Fruit fly (Drosophila melanogaster) whole organism, embryonic: ENCODE results near the gene S6KL.

Source experiments
- B-H2 ChIP-seq: fragments of 200-800 bp; sonication (Bioruptor generic); optimal IDR thresholded peaks from 2 replicates; lab custom pipeline; 2018; ENCODE audit warnings: missing biosample characterization, mild to moderate bottlenecking, missing genetic modification characterization
- CG10321 ChIP-seq: fragments of 200-800 bp; sonication (Bioruptor generic); IDR thresholded peaks from 2 replicates; pipeline ENCODE4 v1.3.6; 2022; ENCODE audit warnings: missing biosample characterization, missing genetic modification characterization
- CG10366 ChIP-seq: fragments of 200-800 bp; sonication (Bioruptor generic); IDR thresholded peaks from 2 replicates; pipeline ENCODE4 v1.3.6; 2022; ENCODE audit warnings: missing biosample characterization, missing genetic modification characterization
- CG11247 ChIP-seq: fragments of 200-800 bp; sonication (Bioruptor generic); IDR thresholded peaks from 2 replicates; pipeline ENCODE4 v1.3.6; 2022; ENCODE audit warnings: missing biosample characterization, missing genetic modification characterization
- CG13624 ChIP-seq: fragments of 200-800 bp; sonication (Bioruptor generic); optimal IDR thresholded peaks from 2 replicates; lab custom pipeline; 2016; ENCODE audit warnings: missing biosample characterization, missing genetic modification characterization
- CG14710 ChIP-seq: fragments of 200-800 bp; sonication (Bioruptor generic); optimal IDR thresholded peaks from 3 replicates; lab custom pipeline; 2019; ENCODE audit warnings: missing biosample characterization, mild to moderate bottlenecking, missing genetic modification characterization, moderate library complexity
- CG14860 ChIP-seq: fragments of 200-800 bp; sonication (Bioruptor generic); IDR thresholded peaks from 3 replicates; pipeline ENCODE4 v1.3.6; 2022; ENCODE audit warnings: missing biosample characterization, missing genetic modification characterization; ENCODE audit not compliant: partially characterized antibody
- CG1529 ChIP-seq: fragments of 200-800 bp; sonication (Bioruptor generic); optimal IDR thresholded peaks from 3 replicates; lab custom pipeline; 2018; ENCODE audit warnings: missing biosample characterization, missing genetic modification characterization
- CG15696 ChIP-seq: fragments of 200-800 bp; sonication (Bioruptor generic); optimal IDR thresholded peaks from 2 replicates; lab custom pipeline; 2019; ENCODE audit warnings: missing biosample characterization, mild to moderate bottlenecking, missing genetic modification characterization, moderate library complexity
- CG17385 ChIP-seq: fragments of 200-800 bp; sonication (Bioruptor generic); optimal IDR thresholded peaks from 3 replicates; lab custom pipeline; 2018; ENCODE audit warnings: missing biosample characterization, mild to moderate bottlenecking, missing genetic modification characterization
- CG18011 ChIP-seq: fragments of 200-800 bp; sonication (Bioruptor generic); optimal IDR thresholded peaks from 2 replicates; lab custom pipeline; 2017; ENCODE audit warnings: missing biosample characterization, missing genetic modification characterization, mild to moderate bottlenecking, moderate library complexity, missing genotype
- CG3281 ChIP-seq: fragments of 200-800 bp; sonication (Bioruptor generic); optimal IDR thresholded peaks from 3 replicates; lab custom pipeline; 2017; ENCODE audit warnings: missing biosample characterization, mild to moderate bottlenecking, missing genetic modification characterization
- CG4820 ChIP-seq: fragments of 200-800 bp; sonication (Bioruptor generic); optimal IDR thresholded peaks from 3 replicates; lab custom pipeline; 2016; ENCODE audit warnings: missing biosample characterization, missing genetic modification characterization
- CG5953 ChIP-seq: fragments of 200-800 bp; sonication (Bioruptor generic); IDR thresholded peaks from 2 replicates; pipeline ENCODE4 v1.3.6; 2022; ENCODE audit warnings: missing biosample characterization, missing genetic modification characterization
- CG7839 ChIP-seq: fragments of 200-800 bp; sonication (Bioruptor generic); optimal IDR thresholded peaks from 3 replicates; lab custom pipeline; 2018; ENCODE audit warnings: missing biosample characterization, mild to moderate bottlenecking, missing genetic modification characterization, moderate library complexity
- CG8478 ChIP-seq: fragments of >200 bp; optimal IDR thresholded peaks from 2 replicates; lab custom pipeline; 2018
- CG9932 ChIP-seq: fragments of 200-800 bp; sonication (Bioruptor generic); IDR thresholded peaks from 2 replicates; pipeline ENCODE4 v1.3.6; 2022; ENCODE audit warnings: missing biosample characterization, missing genetic modification characterization
- D ChIP-seq, 2 experiments: fragments of 200-800 bp in 1 of 2; fragments of >200 bp in 1 of 2; sonication (Bioruptor generic) in 1 of 2; optimal IDR thresholded peaks; 2 replicates in 1 of 2; 3 replicates in 1 of 2; lab custom pipeline; 2017; ENCODE audit warnings: mild to moderate bottlenecking in 1 of 2, missing biosample characterization in 1 of 2, missing genetic modification characterization in 1 of 2, missing genetic modification reagents in 1 of 2
- D19A ChIP-seq: fragments of 200-800 bp; optimal IDR thresholded peaks from 3 replicates; lab custom pipeline; 2019; ENCODE audit warnings: missing biosample characterization, mild to moderate bottlenecking, missing genetic modification characterization, moderate library complexity
- Dfd ChIP-seq, 2 experiments: fragments of >200 bp; optimal IDR thresholded peaks; 2 replicates each; lab custom pipeline; 2017; ENCODE audit warnings: missing biosample characterization in 2 of 2, missing genetic modification characterization in 2 of 2
- Fer3 ChIP-seq: fragments of 200-800 bp; sonication (Bioruptor generic); optimal IDR thresholded peaks from 2 replicates; lab custom pipeline; 2018; ENCODE audit warnings: missing biosample characterization, mild to moderate bottlenecking, missing genetic modification characterization, moderate library complexity
- Hand ChIP-seq: fragments of 200-800 bp; sonication (Bioruptor generic); optimal IDR thresholded peaks from 2 replicates; lab custom pipeline; 2017; ENCODE audit warnings: mild to moderate bottlenecking, missing biosample characterization, missing genetic modification reagents, missing genetic modification characterization
- Lim3 ChIP-seq: fragments of 200-800 bp; sonication (Bioruptor generic); IDR thresholded peaks from 2 replicates; pipeline ENCODE4 v1.3.6; 2022; ENCODE audit warnings: missing biosample characterization, missing genetic modification characterization
- NC2β ChIP-seq: fragments of 200-800 bp; sonication (Bioruptor generic); optimal IDR thresholded peaks from 2 replicates; lab custom pipeline; 2016; ENCODE audit warnings: missing biosample characterization, missing genetic modification characterization
- Ravus ChIP-seq: fragments of 200-800 bp; sonication (Bioruptor generic); IDR thresholded peaks from 2 replicates; pipeline ENCODE4 v1.3.6; 2022; ENCODE audit warnings: missing biosample characterization, missing genetic modification characterization
- Spps ChIP-seq: fragments of 200-800 bp; sonication (Bioruptor generic); optimal IDR thresholded peaks from 2 replicates; lab custom pipeline; 2018; ENCODE audit warnings: missing biosample characterization, mild to moderate bottlenecking, missing genetic modification characterization
- Taf1 ChIP-seq: fragments of 200-800 bp; sonication (Bioruptor generic); IDR thresholded peaks from 2 replicates; pipeline ENCODE4 v1.3.6; 2022; ENCODE audit warnings: missing biosample characterization, missing genetic modification characterization
- al ChIP-seq: fragments of 200-800 bp; sonication (Bioruptor generic); IDR thresholded peaks from 2 replicates; pipeline ENCODE4 v1.3.6; 2022; ENCODE audit warnings: missing biosample characterization, missing genetic modification characterization
- ap ChIP-seq: fragments of 200-800 bp; sonication (Bioruptor generic); IDR thresholded peaks from 2 replicates; pipeline ENCODE4 v1.3.6; 2022; ENCODE audit warnings: missing biosample characterization, missing genetic modification characterization
- br ChIP-seq: fragments of >200 bp; optimal IDR thresholded peaks from 2 replicates; lab custom pipeline; 2017
- cas ChIP-seq: fragments of 200-800 bp; sonication (Bioruptor generic); IDR thresholded peaks from 2 replicates; pipeline ENCODE4 v1.3.6; 2022; ENCODE audit warnings: missing biosample characterization, missing genetic modification characterization
- chinmo ChIP-seq: fragments of 200-800 bp; sonication (Bioruptor generic); IDR thresholded peaks from 4 replicates; pipeline ENCODE4 v1.3.6; 2022; ENCODE audit warnings: missing biosample characterization, missing genetic modification characterization; ENCODE audit not compliant: partially characterized antibody
- dan ChIP-seq: fragments of 200-800 bp; sonication (Bioruptor generic); IDR thresholded peaks from 2 replicates; pipeline ENCODE4 v1.3.6; 2022; ENCODE audit warnings: missing biosample characterization, missing genetic modification characterization
- emc ChIP-seq: fragments of 200-800 bp; sonication (Bioruptor generic); optimal IDR thresholded peaks from 2 replicates; lab custom pipeline; 2016; ENCODE audit warnings: missing biosample characterization, missing genetic modification characterization
- eve ChIP-seq, 2 experiments: fragments of >200 bp; optimal IDR thresholded peaks; 2 replicates each; lab custom pipeline; 2017; ENCODE audit warnings: missing biosample characterization in 2 of 2, missing genetic modification characterization in 2 of 2
- eyg ChIP-seq: fragments of 200-800 bp; sonication (Bioruptor generic); optimal IDR thresholded peaks from 3 replicates; lab custom pipeline; 2016; ENCODE audit warnings: missing biosample characterization, missing genetic modification characterization
- fd96Cb ChIP-seq: fragments of 200-800 bp; sonication (Bioruptor generic); optimal IDR thresholded peaks from 2 replicates; lab custom pipeline; 2018; ENCODE audit warnings: missing biosample characterization, mild to moderate bottlenecking, missing genetic modification characterization, moderate library complexity
- hbn ChIP-seq: fragments of 200-800 bp; sonication (Bioruptor generic); IDR thresholded peaks from 2 replicates; pipeline ENCODE4 v1.3.6; 2022; ENCODE audit warnings: missing biosample characterization, missing genetic modification characterization; ENCODE audit not compliant: partially characterized antibody
- kay ChIP-seq: fragments of 200-800 bp; sonication (Bioruptor generic); optimal IDR thresholded peaks from 2 replicates; lab custom pipeline; 2016; ENCODE audit warnings: missing biosample characterization, missing genetic modification characterization
- lilli ChIP-seq: fragments of 200-800 bp; sonication (Bioruptor generic); optimal IDR thresholded peaks from 3 replicates; lab custom pipeline; 2016; ENCODE audit warnings: missing biosample characterization, missing genetic modification characterization
- lov ChIP-seq, 2 experiments: fragments of 200-800 bp in 1 of 2; fragments of >200 bp in 1 of 2; sonication (Bioruptor generic) in 1 of 2; IDR thresholded peaks in 1 of 2; optimal IDR thresholded peaks in 1 of 2; 2 replicates in 1 of 2; 3 replicates in 1 of 2; pipeline versions ENCODE4 v1.3.6 to Lab custom; 2017 to 2022; ENCODE audit warnings: missing biosample characterization in 1 of 2, missing genetic modification characterization in 1 of 2
- mld ChIP-seq: fragments of 200-800 bp; sonication (Bioruptor generic); IDR thresholded peaks from 3 replicates; pipeline ENCODE4 v1.3.6; 2022; ENCODE audit warnings: missing biosample characterization, missing genetic modification characterization; ENCODE audit not compliant: partially characterized antibody
- pho ChIP-seq: fragments of 200-800 bp; sonication (Bioruptor generic); optimal IDR thresholded peaks from 2 replicates; lab custom pipeline; 2016; ENCODE audit warnings: missing biosample characterization, missing genetic modification characterization
- pzg ChIP-seq: fragments of 200-800 bp; sonication (Bioruptor generic); optimal IDR thresholded peaks from 3 replicates; lab custom pipeline; 2018; ENCODE audit warnings: missing biosample characterization, mild to moderate bottlenecking, missing genetic modification characterization, moderate library complexity
- salm ChIP-seq: fragments of 200-800 bp; sonication (Bioruptor generic); optimal IDR thresholded peaks from 2 replicates; lab custom pipeline; 2018; ENCODE audit warnings: missing biosample characterization, mild to moderate bottlenecking, missing genetic modification characterization
- sd ChIP-seq: fragments of 200-800 bp; sonication (Bioruptor generic); optimal IDR thresholded peaks from 3 replicates; lab custom pipeline; 2018; ENCODE audit warnings: missing biosample characterization, mild to moderate bottlenecking, missing genetic modification characterization, moderate library complexity
- sqz ChIP-seq: fragments of 200-800 bp; sonication (Bioruptor generic); optimal IDR thresholded peaks from 3 replicates; lab custom pipeline; 2018; ENCODE audit warnings: missing biosample characterization, mild to moderate bottlenecking, missing genetic modification characterization
- stwl ChIP-seq: fragments of 200-800 bp; sonication (Bioruptor generic); optimal IDR thresholded peaks from 3 replicates; lab custom pipeline; 2018; ENCODE audit warnings: missing biosample characterization, mild to moderate bottlenecking, missing genetic modification characterization, moderate library complexity
- unc-4 ChIP-seq: fragments of 200-800 bp; sonication (Bioruptor generic); IDR thresholded peaks from 2 replicates; pipeline ENCODE4 v1.3.6; 2022; ENCODE audit warnings: missing biosample characterization, missing genetic modification characterization; ENCODE audit not compliant: partially characterized antibody

Gene S6KL

dm6 chrX:18848338-18849021 is 60.2 kb downstream of the S6KL start, which contains the start of gene shop (continued):
- no peak for TF ChIP-seq eve (GFP tag; optimal IDR thresholded peaks at IDR 0.05; lab: Kevin White, UChicago)
- TF ChIP-seq lov (optimal IDR thresholded peaks at IDR 0.05; lab: Kevin White, UChicago), result no peak
- no peak for TF ChIP-seq lov (GFP tag; IDR thresholded peaks at IDR 0.05; lab: Robert Waterston, UW)
- TF ChIP-seq hbn (GFP tag; lab: Robert Waterston, UW), result peak; percentile 42; the same call in 1 of the 2 replicates
- TF ChIP-seq pho, result peak; percentile 84
- peak; percentile 33; the same call in 1 of the 2 replicates for TF ChIP-seq Ravus (GFP tag; lab: Robert Waterston, UW)
- TF ChIP-seq br (lab: Kevin White, UChicago), result no peak
- TF ChIP-seq CG3281, result peak; percentile 90
- no peak for TF ChIP-seq eyg
- peak; percentile 75 for TF ChIP-seq CG4820 (GFP tag; lab: Kevin White, UChicago)
- no peak for TF ChIP-seq sqz (GFP tag; lab: Kevin White, UChicago)
- peak; percentile 31; the same call in 1 of the 2 replicates for TF ChIP-seq unc-4 (GFP tag; lab: Robert Waterston, UW)
- peak; percentile 58 for TF ChIP-seq sd
- peak; percentile 67 for TF ChIP-seq CG10366
- peak; percentile 91 for TF ChIP-seq CG7839 (tag; lab: Kevin White, UChicago)
- TF ChIP-seq CG8478 (lab: Kevin White, UChicago), result no peak
- TF ChIP-seq CG14860 (GFP tag; lab: Robert Waterston, UW), result no peak
- peak; percentile 73 for TF ChIP-seq CG11247 (GFP tag; lab: Robert Waterston, UW)
- TF ChIP-seq CG9932 (GFP tag; lab: Robert Waterston, UW), result peak; percentile 73
- TF ChIP-seq Taf1 (GFP tag; lab: Robert Waterston, UW), result no peak
- TF ChIP-seq ap (GFP tag; lab: Robert Waterston, UW), result peak; percentile 40; the same call in 1 of the 2 replicates
- TF ChIP-seq cas (GFP tag; lab: Robert Waterston, UW), result no peak
- TF ChIP-seq stwl (tag; lab: Kevin White, UChicago), result no peak
- TF ChIP-seq emc, result peak; percentile 63
- TF ChIP-seq Dfd (GFP tag; optimal IDR thresholded peaks at IDR 0.05; lab: Kevin White, UChicago), result no peak
- peak; percentile 7 for TF ChIP-seq NC2β (GFP tag; lab: Kevin White, UChicago)
- TF ChIP-seq CG14710 (tag; lab: Kevin White, UChicago), result peak; percentile 87
- TF ChIP-seq Fer3 (tag; lab: Kevin White, UChicago), result peak; percentile 76
- TF ChIP-seq mld (GFP tag; lab: Robert Waterston, UW), result no peak
- TF ChIP-seq Spps (tag; lab: Kevin White, UChicago), result peak; percentile 49
- TF ChIP-seq CG17385 (GFP tag; lab: Kevin White, UChicago), result peak; percentile 80
- TF ChIP-seq Lim3, result no peak
- TF ChIP-seq Hand (GFP tag; lab: Kevin White, UChicago), result peak; percentile 83
- peak; percentile 64 for TF ChIP-seq CG15696 (tag; lab: Kevin White, UChicago)
- no peak for TF ChIP-seq D (optimal IDR thresholded peaks at IDR 0.05; lab: Kevin White, UChicago)
- peak; percentile 83 for TF ChIP-seq D (GFP tag; optimal IDR thresholded peaks at IDR 0.05; lab: Kevin White, UChicago)
- no peak for TF ChIP-seq CG10321
- no peak for TF ChIP-seq dan
- TF ChIP-seq pzg (GFP tag; lab: Kevin White, UChicago), result peak; percentile 29
- 0 out of 2 replicates have a peak, but pooled peaks have one; percentile 38 for TF ChIP-seq CG5953 (GFP tag; lab: Robert Waterston, UW)
- peak; percentile 99 for TF ChIP-seq D19A
- TF ChIP-seq salm, result peak; percentile 75
- peak; percentile 64 for TF ChIP-seq B-H2 (GFP tag; lab: Kevin White, UChicago)
- TF ChIP-seq CG18011, result peak; percentile 58
- peak; percentile 86 for TF ChIP-seq fd96Cb
- peak; percentile 73 for TF ChIP-seq CG1529 (GFP tag; lab: Kevin White, UChicago)
- peak; percentile 62 for TF ChIP-seq al (GFP tag; lab: Robert Waterston, UW)
- TF ChIP-seq lilli (GFP tag; lab: Kevin White, UChicago), result peak; percentile 84
- TF ChIP-seq kay (GFP tag; lab: Kevin White, UChicago), result peak; percentile 54
- TF ChIP-seq chinmo (GFP tag; lab: Robert Waterston, UW), result no peak
- TF ChIP-seq CG13624 (GFP tag; lab: Kevin White, UChicago), result peak; percentile 64
